Worm (Caenorhabditis elegans) whole organism, young adult: ENCODE data around the gene nspb-3.
"Not testable (repeated sequence)": the region's sequence is repeated elsewhere in the genome, so short reads cannot be mapped to it uniquely, and the experiment has no call there.

Experiments used
- B0261.1 ChIP-seq: sonication (generic microtip); optimal IDR thresholded peaks from 2 replicates; lab custom pipeline; 2016; ENCODE audit warnings: mild to moderate bottlenecking, missing genetic modification characterization, moderate library complexity, missing compliant biosample characterization
- B0336.3 ChIP-seq: fragments of 200-800 bp; sonication (Bioruptor generic); IDR thresholded peaks from 2 replicates; pipeline ENCODE4 v1.3.6; 2022; ENCODE audit warnings: missing genetic modification characterization, missing compliant biosample characterization
- C06A6.2 ChIP-seq: fragments of 200-800 bp; sonication (Bioruptor generic); conservative IDR thresholded peaks from 2 replicates; pipeline ENCODE4 v1.3.6; 2022; ENCODE audit warnings: missing genetic modification characterization, missing compliant biosample characterization
- D2030.7 ChIP-seq: fragments of 200-800 bp; sonication (Bioruptor generic); IDR thresholded peaks from 2 replicates; pipeline ENCODE4 v1.3.6; 2022; ENCODE audit warnings: missing genetic modification reagents, missing genetic modification characterization, missing compliant biosample characterization
- F10E7.11 ChIP-seq: sonication (generic microtip); optimal IDR thresholded peaks from 2 replicates; lab custom pipeline; 2017; ENCODE audit warnings: mild to moderate bottlenecking, missing genetic modification characterization, moderate library complexity, missing compliant biosample characterization
- Y67H2A.10 ChIP-seq: fragments of 200-800 bp; sonication (Bioruptor generic); conservative IDR thresholded peaks from 2 replicates; pipeline ENCODE4 v1.3.6; 2022; ENCODE audit warnings: missing genetic modification reagents, missing genetic modification characterization, missing compliant biosample characterization
- akir-1 ChIP-seq: fragments of 200-800 bp; sonication (Bioruptor generic); optimal IDR thresholded peaks from 2 replicates; lab custom pipeline; 2018; ENCODE audit warnings: mild to moderate bottlenecking, missing genetic modification characterization, moderate library complexity, missing compliant biosample characterization
- ama-1 ChIP-seq, 3 experiments: fragments of 150-350 bp in 1 of 3; sonication (generic microtip) in 2 of 3; optimal IDR thresholded peaks; 2 replicates each; lab custom pipeline; 2014 to 2018; ENCODE audit warnings: missing biosample characterization in 2 of 3, missing genetic modification characterization in 2 of 3, missing genetic modification reagents in 2 of 3
- cebp-1 ChIP-seq, 2 experiments: fragments of 200-800 bp in 1 of 2; sonication (Bioruptor generic) in 1 of 2; sonication (generic microtip) in 1 of 2; IDR thresholded peaks in 1 of 2; optimal IDR thresholded peaks in 1 of 2; 2 replicates each; pipeline versions ENCODE4 v1.3.6 to Lab custom; 2017 to 2022; ENCODE audit warnings: missing compliant biosample characterization in 2 of 2, missing genetic modification characterization in 2 of 2, mild to moderate bottlenecking in 1 of 2, missing genetic modification reagents in 1 of 2, moderate library complexity in 1 of 2
- ceh-100 ChIP-seq: fragments of 200-800 bp; sonication (Bioruptor generic); IDR thresholded peaks from 2 replicates; pipeline ENCODE4 v1.3.6; 2022; ENCODE audit warnings: missing genetic modification reagents, missing genetic modification characterization, missing compliant biosample characterization
- ceh-58 ChIP-seq: fragments of 200-800 bp; sonication (Bioruptor generic); IDR thresholded peaks from 2 replicates; pipeline ENCODE4 v1.3.6; 2022; ENCODE audit warnings: missing genetic modification characterization, missing compliant biosample characterization
- dpl-1 ChIP-seq: fragments of 150-350 bp; optimal IDR thresholded peaks from 2 replicates; lab custom pipeline; 2014; ENCODE audit warnings: missing biosample characterization, missing genetic modification reagents, missing genetic modification characterization
- egl-18 ChIP-seq: fragments of 200-800 bp; sonication (Bioruptor generic); IDR thresholded peaks from 2 replicates; pipeline ENCODE4 v1.3.6; 2022; ENCODE audit warnings: missing genetic modification reagents, missing genetic modification characterization, missing compliant biosample characterization
- egl-44 ChIP-seq: fragments of 200-800 bp; sonication (Bioruptor generic); IDR thresholded peaks from 2 replicates; pipeline ENCODE4 v1.3.6; 2022; ENCODE audit warnings: missing genetic modification reagents, missing genetic modification characterization, missing compliant biosample characterization
- hlh-12 ChIP-seq: sonication (generic microtip); optimal IDR thresholded peaks from 2 replicates; lab custom pipeline; 2016; ENCODE audit warnings: missing genetic modification characterization, missing compliant biosample characterization
- hmg-1.2 ChIP-seq: fragments of 200-800 bp; sonication (Bioruptor generic); IDR thresholded peaks from 2 replicates; pipeline ENCODE4 v1.3.6; 2022; ENCODE audit warnings: missing genetic modification reagents, missing genetic modification characterization, missing compliant biosample characterization
- hrde-1 ChIP-seq: sonication (generic microtip); optimal IDR thresholded peaks from 2 replicates; lab custom pipeline; 2016; ENCODE audit warnings: missing genetic modification characterization, mild to moderate bottlenecking, missing compliant biosample characterization, moderate library complexity, missing genotype, missing genetic modification reagents, borderline replicate concordance
- lin-26 ChIP-seq: fragments of 200-800 bp; sonication (Bioruptor generic); IDR thresholded peaks from 2 replicates; pipeline ENCODE4 v1.3.6; 2022; ENCODE audit warnings: missing genetic modification reagents, missing genetic modification characterization, missing compliant biosample characterization
- lin-40 ChIP-seq: sonication (generic microtip); optimal IDR thresholded peaks from 2 replicates; lab custom pipeline; 2016; ENCODE audit warnings: missing genetic modification characterization, mild to moderate bottlenecking, missing compliant biosample characterization, missing genotype, missing genetic modification reagents
- lin-54 ChIP-seq: fragments of 200-800 bp; sonication (Bioruptor generic); optimal IDR thresholded peaks from 2 replicates; lab custom pipeline; 2018; ENCODE audit warnings: mild to moderate bottlenecking, missing genetic modification characterization, missing compliant biosample characterization
- lsl-1 ChIP-seq: fragments of 200-800 bp; sonication (Bioruptor generic); optimal IDR thresholded peaks from 2 replicates; lab custom pipeline; 2018; ENCODE audit warnings: mild to moderate bottlenecking, missing genetic modification characterization, moderate library complexity, missing compliant biosample characterization
- lsy-27 ChIP-seq: sonication (generic microtip); optimal IDR thresholded peaks from 2 replicates; lab custom pipeline; 2017; ENCODE audit warnings: missing genetic modification characterization, mild to moderate bottlenecking, missing compliant biosample characterization, antibody characterized with exemption, missing genotype, borderline replicate concordance; ENCODE audit not compliant: insufficient read depth
- madf-10 ChIP-seq: sonication (generic microtip); optimal IDR thresholded peaks from 2 replicates; lab custom pipeline; 2016; ENCODE audit warnings: mild to moderate bottlenecking, missing genetic modification characterization, missing compliant biosample characterization
- madf-3 ChIP-seq: fragments of 200-800 bp; sonication (Bioruptor generic); IDR thresholded peaks from 2 replicates; pipeline ENCODE4 v1.3.6; 2022; ENCODE audit warnings: missing genetic modification reagents, missing genetic modification characterization, missing compliant biosample characterization
- madf-6 ChIP-seq: fragments of 200-800 bp; sonication (Bioruptor generic); IDR thresholded peaks from 2 replicates; pipeline ENCODE4 v1.3.6; 2022; ENCODE audit warnings: missing genetic modification reagents, missing genetic modification characterization, missing compliant biosample characterization
- nfya-2 ChIP-seq: fragments of 200-800 bp; sonication (Bioruptor generic); IDR thresholded peaks from 2 replicates; pipeline ENCODE4 v1.3.6; 2022; ENCODE audit warnings: missing genetic modification reagents, missing genetic modification characterization, missing compliant biosample characterization
- nfyb-1 ChIP-seq: fragments of 200-800 bp; sonication (Bioruptor generic); IDR thresholded peaks from 2 replicates; pipeline ENCODE4 v1.3.6; 2022; ENCODE audit warnings: missing genetic modification reagents, missing genetic modification characterization, missing compliant biosample characterization
- nhr-120 ChIP-seq: fragments of 200-800 bp; sonication (Bioruptor generic); IDR thresholded peaks from 2 replicates; pipeline ENCODE4 v1.3.6; 2022; ENCODE audit warnings: missing genetic modification characterization, missing compliant biosample characterization
- nhr-179 ChIP-seq: sonication (generic microtip); optimal IDR thresholded peaks from 2 replicates; lab custom pipeline; 2016; ENCODE audit warnings: mild to moderate bottlenecking, missing genetic modification characterization, missing compliant biosample characterization
- rcor-1 ChIP-seq: fragments of 200-800 bp; sonication (Bioruptor generic); IDR thresholded peaks from 2 replicates; pipeline ENCODE4 v1.3.6; 2022; ENCODE audit warnings: missing genetic modification reagents, missing genetic modification characterization, missing compliant biosample characterization
- snpc-1.3 ChIP-seq: sonication (generic microtip); optimal IDR thresholded peaks from 2 replicates; lab custom pipeline; 2017; ENCODE audit warnings: missing genetic modification characterization, mild to moderate bottlenecking, missing compliant biosample characterization, antibody characterized with exemption, moderate library complexity, missing genotype, missing genetic modification reagents; ENCODE audit not compliant: insufficient read depth
- snpc-3.4 ChIP-seq: sonication (generic microtip); optimal IDR thresholded peaks from 2 replicates; lab custom pipeline; 2017; ENCODE audit warnings: missing genetic modification characterization, mild to moderate bottlenecking, missing compliant biosample characterization, antibody characterized with exemption, moderate library complexity, missing genotype, missing genetic modification reagents
- snpc-4 ChIP-seq, 5 experiments: fragments of 150-350 bp in 1 of 5; sonication (generic microtip) in 4 of 5; optimal IDR thresholded peaks; 2 replicates each; lab custom pipeline; 2014 to 2018; ENCODE audit warnings: missing genetic modification characterization in 5 of 5, missing biosample characterization in 3 of 5, antibody characterized with exemption in 2 of 5, mild to moderate bottlenecking in 2 of 5, missing compliant biosample characterization in 2 of 5, missing genotype in 2 of 5, moderate library complexity in 2 of 5, missing genetic modification reagents in 1 of 5
- unc-130 ChIP-seq: sonication (generic microtip); optimal IDR thresholded peaks from 2 replicates; lab custom pipeline; 2016; ENCODE audit warnings: missing genetic modification reagents, missing genetic modification characterization, missing compliant biosample characterization
- unc-62 ChIP-seq: fragments of 150-350 bp; optimal IDR thresholded peaks from 2 replicates; lab custom pipeline; 2014; ENCODE audit warnings: missing biosample characterization, missing genetic modification reagents, missing genetic modification characterization
- zim-3 ChIP-seq: sonication (generic microtip); optimal IDR thresholded peaks from 2 replicates; lab custom pipeline; 2017; ENCODE audit warnings: mild to moderate bottlenecking, missing genetic modification characterization, moderate library complexity, missing compliant biosample characterization
- ztf-26 ChIP-seq: sonication (generic microtip); optimal IDR thresholded peaks from 2 replicates; lab custom pipeline; 2017; ENCODE audit warnings: missing genetic modification characterization, missing compliant biosample characterization

nspb-3 gene

ce11 chrIV:6594871-6595270, at the start of gene nspb-3:
Gene nspb-3 (minus strand): TSS chrIV:6594971.
- not testable (repeated sequence) for TF ChIP-seq nhr-179 (tag; lab: Kevin White, UChicago); hrde-1; egl-44 (GFP tag; lab: Robert Waterston, UW)

DNA sequence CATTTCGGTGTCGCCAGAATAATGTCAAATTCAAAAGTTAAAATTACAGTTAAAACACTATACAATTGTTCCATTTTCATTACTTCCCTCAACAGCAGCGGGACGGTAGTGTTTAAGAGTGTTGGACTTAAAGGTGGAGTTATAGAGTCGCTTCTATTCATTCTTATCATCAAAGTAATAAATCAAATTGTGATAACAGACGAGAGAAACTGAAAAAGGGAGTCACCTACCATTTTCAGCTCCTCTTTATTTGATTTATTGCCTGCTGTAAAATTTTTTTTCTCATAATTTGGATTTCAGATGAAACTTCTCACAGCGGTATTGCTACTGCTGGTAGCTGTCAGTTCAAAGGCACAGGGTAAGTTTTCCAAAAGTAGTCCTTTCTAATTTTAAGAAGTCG, 45.1 kb upstream of the nspb-3 start, which contains the start of gene C01B10.6:
Gene C01B10.6, plus strand, starts transcription at position 301 of the 400 bp plus-strand sequence.
- TF ChIP-seq zim-3 (tag; lab: Kevin White, UChicago) (no peak), madf-3 (no peak), nfyb-1 (GFP tag; lab: Robert Waterston, UW) (no peak), egl-44 (GFP tag; lab: Robert Waterston, UW) (no peak), ceh-100 (GFP tag; lab: Robert Waterston, UW) (no peak), ztf-26 (tag; lab: Kevin White, UChicago) (no peak), B0336.3 (GFP tag; lab: Robert Waterston, UW) (no peak)

- TF ChIP-seq cebp-1 (GFP tag; IDR thresholded peaks at IDR 0.05; lab: Robert Waterston, UW) = no peak
- TF ChIP-seq cebp-1 (tag; optimal IDR thresholded peaks at IDR 0.05; lab: Kevin White, UChicago) = no peak
- TF ChIP-seq hlh-12 (tag; lab: Kevin White, UChicago) = no peak
- no peak for TF ChIP-seq C06A6.2
- TF ChIP-seq egl-44 (GFP tag; lab: Robert Waterston, UW) = no peak
- no peak for TF ChIP-seq B0261.1 (tag; lab: Kevin White, UChicago)
- no peak for TF ChIP-seq Y67H2A.10 (GFP tag; lab: Robert Waterston, UW)
- TF ChIP-seq, all 124 proteins: peak for 0
Observed at ce11 chrIV:6638256-6638655, 43.5 kb upstream of the nspb-3 start, which contains the start of gene C01B10.7. Gene C01B10.7 (plus strand): TSS chrIV:6638556.

DNA sequence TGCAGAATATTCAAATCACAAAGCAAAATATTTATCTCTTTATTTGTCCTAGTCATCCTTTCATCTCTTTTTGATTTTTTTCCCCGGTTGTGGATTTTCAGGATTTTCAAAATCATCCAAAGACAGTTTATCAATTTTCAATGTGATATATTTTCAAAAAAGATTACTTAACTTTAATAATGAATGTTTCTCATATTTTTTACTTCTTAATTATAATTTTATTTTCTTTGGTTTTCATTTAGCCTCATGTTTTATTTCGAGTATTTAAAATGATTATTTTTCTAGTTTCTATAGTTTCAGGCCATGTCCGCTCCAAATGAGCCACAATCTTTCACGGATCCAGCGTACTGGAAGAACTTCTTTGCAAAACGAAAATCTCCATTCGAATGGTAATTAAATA, 40.0 kb upstream of the nspb-3 start, which contains the start of gene metl-13:
Gene metl-13, plus strand, starts transcription at position 301 of the 400 bp plus-strand sequence.
- TF ChIP-seq snpc-4 (GFP tag; optimal IDR thresholded peaks at IDR 0.05; lab: Kevin White, UChicago) (no peak), snpc-4 (tag; optimal IDR thresholded peaks at IDR 0.05; lab: Kevin White, UChicago) (peak in 1 of 4 experiments; percentile 55), lsl-1 (GFP tag; lab: Kevin White, UChicago) (no peak), nhr-179 (tag; lab: Kevin White, UChicago) (no peak)

DNA sequence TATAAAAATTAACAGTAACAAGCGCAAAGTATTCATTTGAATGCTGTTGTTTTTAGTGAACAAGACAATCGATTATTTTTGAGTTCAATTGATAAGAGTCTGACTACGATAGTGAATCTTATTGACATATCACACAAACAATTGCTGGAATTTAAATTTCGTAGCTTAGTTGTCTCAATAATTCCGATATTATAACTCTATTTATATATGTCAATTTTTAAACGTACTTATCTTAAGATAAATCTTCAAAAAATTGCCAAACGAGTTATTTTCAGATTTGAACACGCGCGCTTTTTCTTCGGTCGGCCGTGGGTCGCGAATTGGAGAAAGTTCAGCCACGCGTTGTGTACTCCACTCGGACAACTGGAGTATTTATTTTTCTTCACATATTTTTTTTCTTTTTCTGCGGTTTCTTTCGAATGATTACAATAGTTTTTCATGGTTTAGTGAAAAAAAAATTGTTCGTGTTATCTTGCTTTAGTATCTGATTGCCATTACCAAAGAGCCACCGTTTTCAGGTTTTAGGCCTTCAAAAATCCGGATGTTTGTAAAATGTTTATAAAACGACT, 37.0 kb upstream of the nspb-3 start, which contains the start of the genes cest-5.1 and C01B10.9:
Gene cest-5.1, minus strand, starts transcription at position 51 of the 569 bp plus-strand sequence.
Gene C01B10.9, plus strand, starts transcription at position 519 of the 569 bp plus-strand sequence.
- 0 out of 2 replicates have a peak, but pooled peaks have one; percentile 44 for TF ChIP-seq rcor-1
- peak; percentile 87 for TF ChIP-seq unc-130
- TF ChIP-seq snpc-3.4 = peak; percentile 50
- TF ChIP-seq ceh-100 (GFP tag; lab: Robert Waterston, UW) = no peak
- no peak for TF ChIP-seq hlh-12 (tag; lab: Kevin White, UChicago)
- TF ChIP-seq madf-10 (tag; lab: Kevin White, UChicago) = peak; percentile 0
- TF ChIP-seq lin-26 = no peak
- peak; percentile 35 for TF ChIP-seq snpc-1.3 (tag; lab: Kevin White, UChicago)
- TF ChIP-seq akir-1 (GFP tag; lab: Kevin White, UChicago) = no peak
- TF ChIP-seq egl-18 = no peak
- TF ChIP-seq ceh-58 = no peak
- no peak for TF ChIP-seq lsy-27 (tag; lab: Kevin White, UChicago)
- TF ChIP-seq hmg-1.2 (GFP tag; lab: Robert Waterston, UW) = no peak; the same call in 1 of the 2 replicates
- TF ChIP-seq zim-3 (tag; lab: Kevin White, UChicago) = no peak
- TF ChIP-seq dpl-1 (GFP tag; lab: Kevin White, UChicago) = peak; percentile 76
- no peak for TF ChIP-seq nfya-2 (GFP tag; lab: Robert Waterston, UW)
- TF ChIP-seq unc-62 (GFP tag; lab: Kevin White, UChicago) = no peak
- TF ChIP-seq F10E7.11 (tag; lab: Kevin White, UChicago) = no peak
- no peak for TF ChIP-seq madf-6 (GFP tag; lab: Robert Waterston, UW)
- TF ChIP-seq lin-54 = peak; percentile 90
- TF ChIP-seq nhr-120 (GFP tag; lab: Robert Waterston, UW) = no peak
- TF ChIP-seq lin-40 (tag; lab: Kevin White, UChicago) = peak; percentile 45
- no peak for TF ChIP-seq ama-1 (optimal IDR thresholded peaks at IDR 0.05; lab: Kevin White, UChicago)
- TF ChIP-seq ama-1 (GFP tag; optimal IDR thresholded peaks at IDR 0.05; lab: Kevin White, UChicago) = no peak
- TF ChIP-seq D2030.7 = peak; percentile 37; the same call in 1 of the 2 replicates
